Worm (Caenorhabditis elegans) whole organism, late embryonic: Measurements from ENCODE around the gene R05D8.7.
A peak's percentile ranks its signal among the peaks of the same experiment; 100 is the strongest.

ENCODE experiments used
- C08G9.2 ChIP-seq: sonication (generic microtip); optimal IDR thresholded peaks from 2 replicates; lab custom pipeline; 2016; ENCODE audit warnings: mild to moderate bottlenecking, missing genetic modification characterization, moderate library complexity, missing compliant biosample characterization
- C38D4.7 ChIP-seq: fragments of 200-800 bp; sonication (Bioruptor generic); optimal IDR thresholded peaks from 2 replicates; lab custom pipeline; 2018; ENCODE audit warnings: mild to moderate bottlenecking, missing genetic modification characterization, moderate library complexity, missing compliant biosample characterization
- F13H6.1 ChIP-seq: sonication (generic microtip); optimal IDR thresholded peaks from 2 replicates; lab custom pipeline; 2016; ENCODE audit warnings: missing genetic modification characterization, missing compliant biosample characterization
- K02D7.2 ChIP-seq: sonication (generic microtip); optimal IDR thresholded peaks from 2 replicates; lab custom pipeline; 2017; ENCODE audit warnings: mild to moderate bottlenecking, missing genetic modification characterization, missing compliant biosample characterization
- Y22D7AL.16 ChIP-seq: sonication (generic microtip); optimal IDR thresholded peaks from 2 replicates; lab custom pipeline; 2016; ENCODE audit warnings: missing genetic modification characterization, missing compliant biosample characterization
- ama-1 ChIP-seq: fragments of 150-350 bp; optimal IDR thresholded peaks from 2 replicates; lab custom pipeline; 2014
- ceh-19 ChIP-seq: fragments of 200-800 bp; sonication (Bioruptor generic); optimal IDR thresholded peaks from 2 replicates; lab custom pipeline; 2018; ENCODE audit warnings: mild to moderate bottlenecking, missing genetic modification characterization, missing compliant biosample characterization
- ceh-22 ChIP-seq: sonication (generic microtip); optimal IDR thresholded peaks from 2 replicates; lab custom pipeline; 2017; ENCODE audit warnings: missing biosample characterization, missing genetic modification characterization
- ceh-24 ChIP-seq: sonication (generic microtip); optimal IDR thresholded peaks from 2 replicates; lab custom pipeline; 2016; ENCODE audit warnings: mild to moderate bottlenecking, missing genetic modification characterization, missing compliant biosample characterization
- ceh-31 ChIP-seq: sonication (generic microtip); optimal IDR thresholded peaks from 2 replicates; lab custom pipeline; 2016; ENCODE audit warnings: missing genetic modification characterization, missing compliant biosample characterization
- ceh-48 ChIP-seq: sonication (generic microtip); optimal IDR thresholded peaks from 2 replicates; lab custom pipeline; 2016; ENCODE audit warnings: missing genetic modification characterization, inconsistent platforms, missing compliant biosample characterization
- ceh-9 ChIP-seq: sonication (generic microtip); optimal IDR thresholded peaks from 2 replicates; lab custom pipeline; 2016; ENCODE audit warnings: mild to moderate bottlenecking, missing genetic modification characterization, inconsistent platforms, missing compliant biosample characterization
- che-1 ChIP-seq: sonication (generic microtip); optimal IDR thresholded peaks from 2 replicates; lab custom pipeline; 2016; ENCODE audit warnings: mild to moderate bottlenecking, missing genetic modification characterization, missing compliant biosample characterization
- dve-1 ChIP-seq: sonication (generic microtip); optimal IDR thresholded peaks from 2 replicates; lab custom pipeline; 2017; ENCODE audit warnings: antibody characterized with exemption, mild to moderate bottlenecking, missing genetic modification characterization, missing compliant biosample characterization
- elt-2 ChIP-seq: sonication (generic microtip); optimal IDR thresholded peaks from 2 replicates; lab custom pipeline; 2016; ENCODE audit warnings: missing genetic modification reagents, missing genetic modification characterization, missing compliant biosample characterization
- elt-4 ChIP-seq: sonication (generic microtip); optimal IDR thresholded peaks from 2 replicates; lab custom pipeline; 2016; ENCODE audit warnings: missing genetic modification characterization, missing compliant biosample characterization
- fkh-10 ChIP-seq: fragments of 150-350 bp; optimal IDR thresholded peaks from 2 replicates; lab custom pipeline; 2014; ENCODE audit warnings: missing biosample characterization, missing genetic modification reagents, missing genetic modification characterization
- fkh-6 ChIP-seq: sonication (generic microtip); optimal IDR thresholded peaks from 2 replicates; lab custom pipeline; 2016; ENCODE audit warnings: missing genetic modification characterization, missing compliant biosample characterization
- gmeb-2 ChIP-seq: sonication (generic microtip); optimal IDR thresholded peaks from 2 replicates; lab custom pipeline; 2016; ENCODE audit warnings: missing genetic modification characterization, inconsistent platforms, missing compliant biosample characterization
- hlh-15 ChIP-seq: sonication (generic microtip); optimal IDR thresholded peaks from 2 replicates; lab custom pipeline; 2016; ENCODE audit warnings: missing genetic modification characterization, missing compliant biosample characterization
- hlh-6 ChIP-seq: sonication (generic microtip); optimal IDR thresholded peaks from 2 replicates; lab custom pipeline; 2016; ENCODE audit warnings: missing genotype, missing genetic modification characterization, missing compliant biosample characterization
- lim-6 ChIP-seq: sonication (generic microtip); optimal IDR thresholded peaks from 2 replicates; lab custom pipeline; 2016; ENCODE audit warnings: missing genetic modification characterization, missing compliant biosample characterization
- lin-11 ChIP-seq: fragments of 200-800 bp; sonication (Bioruptor generic); optimal IDR thresholded peaks from 2 replicates; lab custom pipeline; 2018; ENCODE audit warnings: mild to moderate bottlenecking, missing genetic modification characterization, missing compliant biosample characterization
- nhr-11 ChIP-seq: fragments of 150-350 bp; optimal IDR thresholded peaks from 2 replicates; lab custom pipeline; 2014; ENCODE audit warnings: missing biosample characterization, missing genetic modification characterization
- odd-2 ChIP-seq: sonication (generic microtip); optimal IDR thresholded peaks from 2 replicates; lab custom pipeline; 2017; ENCODE audit warnings: antibody characterized with exemption, mild to moderate bottlenecking, missing genetic modification characterization, missing compliant biosample characterization
- pag-3 ChIP-seq: sonication (generic microtip); optimal IDR thresholded peaks from 2 replicates; lab custom pipeline; 2016; ENCODE audit warnings: missing compliant biosample characterization, missing genetic modification characterization, borderline replicate concordance
- pha-2 ChIP-seq: sonication (generic microtip); optimal IDR thresholded peaks from 2 replicates; lab custom pipeline; 2017; ENCODE audit warnings: mild to moderate bottlenecking, missing genetic modification characterization, missing compliant biosample characterization
- pqm-1 ChIP-seq: sonication (generic microtip); optimal IDR thresholded peaks from 2 replicates; lab custom pipeline; 2016; ENCODE audit warnings: missing genetic modification characterization, missing compliant biosample characterization
- pros-1 ChIP-seq: fragments of 150-350 bp; optimal IDR thresholded peaks from 2 replicates; lab custom pipeline; 2014; ENCODE audit warnings: missing biosample characterization, missing genetic modification reagents, missing genetic modification characterization
- rnt-1 ChIP-seq: sonication (generic microtip); optimal IDR thresholded peaks from 2 replicates; lab custom pipeline; 2016; ENCODE audit warnings: missing genetic modification characterization, missing compliant biosample characterization
- sdc-2 ChIP-seq: sonication (generic microtip); optimal IDR thresholded peaks from 2 replicates; lab custom pipeline; 2016; ENCODE audit warnings: missing genotype, missing genetic modification characterization, missing compliant biosample characterization
- sox-4 ChIP-seq: sonication (generic microtip); optimal IDR thresholded peaks from 2 replicates; lab custom pipeline; 2017; ENCODE audit warnings: mild to moderate bottlenecking, missing genetic modification characterization, inconsistent platforms, missing compliant biosample characterization
- tbx-2 ChIP-seq: sonication (generic microtip); optimal IDR thresholded peaks from 2 replicates; lab custom pipeline; 2016; ENCODE audit warnings: missing genetic modification characterization, missing compliant biosample characterization
- tbx-7 ChIP-seq: sonication (generic microtip); optimal IDR thresholded peaks from 2 replicates; lab custom pipeline; 2016; ENCODE audit warnings: missing genotype, missing genetic modification characterization, missing compliant biosample characterization
- zip-5 ChIP-seq: sonication (generic microtip); optimal IDR thresholded peaks from 2 replicates; lab custom pipeline; 2016; ENCODE audit warnings: missing genetic modification characterization, missing compliant biosample characterization
- ztf-16 ChIP-seq: sonication (generic microtip); optimal IDR thresholded peaks from 2 replicates; lab custom pipeline; 2017; ENCODE audit warnings: missing genetic modification characterization, missing compliant biosample characterization

R05D8.7 gene

DNA sequence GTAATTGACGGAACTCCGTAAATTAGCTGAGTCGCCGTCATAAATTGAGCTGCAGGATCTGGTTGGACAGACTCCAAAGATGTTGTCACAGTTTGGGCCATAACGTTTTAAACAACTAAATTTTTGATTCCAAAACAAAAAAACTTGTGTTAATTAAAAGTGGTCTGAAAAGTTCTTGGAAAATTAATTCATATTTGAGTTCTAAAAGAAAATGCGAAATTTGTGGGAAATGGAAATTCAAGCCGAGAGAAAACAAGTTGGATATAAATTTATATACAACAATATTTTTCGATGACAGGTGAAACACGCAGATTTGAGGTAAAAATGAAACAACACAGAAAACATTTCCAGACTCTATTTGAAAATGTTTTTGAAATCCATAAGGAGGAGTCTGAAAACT is 37.8 kb downstream of the R05D8.7 start, which contains the start of gene srg-59:
srg-59 (minus strand) TSS at position 101 of the 400 bp plus-strand sequence.
- no peak for TF ChIP-seq hlh-15 (tag; lab: Kevin White, UChicago)
- TF ChIP-seq lim-6 (tag; lab: Kevin White, UChicago) = no peak
- TF ChIP-seq elt-4 = no peak
- TF ChIP-seq rnt-1 (tag; lab: Kevin White, UChicago) = no peak
- no peak for TF ChIP-seq dve-1 (tag; lab: Kevin White, UChicago)
- TF ChIP-seq fkh-10 = no peak
- TF ChIP-seq nhr-11 (tag; lab: Kevin White, UChicago) = no peak

DNA sequence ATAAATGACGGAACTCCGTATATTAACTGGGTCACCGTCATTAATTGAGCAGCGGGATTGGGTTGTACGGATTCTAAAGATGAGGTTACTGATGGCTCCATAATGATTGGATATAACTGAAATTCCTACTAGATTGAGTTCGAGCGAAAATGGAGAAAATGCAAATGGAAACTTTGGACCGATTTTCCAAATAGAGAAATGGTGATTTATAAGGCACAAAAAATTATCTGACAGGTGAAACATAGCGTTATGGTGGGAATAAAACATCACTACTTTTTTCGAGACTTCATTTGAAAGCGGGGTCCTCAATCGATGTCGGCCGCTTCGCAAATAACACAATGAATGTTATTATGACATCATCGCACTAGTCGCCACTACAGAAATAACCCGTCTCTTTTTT is 40.5 kb downstream of the R05D8.7 start, which contains the start of gene srg-60:
srg-60 (minus strand) TSS at position 101 of the 400 bp plus-strand sequence.
- TF ChIP-seq K02D7.2 (tag; lab: Kevin White, UChicago) (no peak), che-1 (no peak)

DNA sequence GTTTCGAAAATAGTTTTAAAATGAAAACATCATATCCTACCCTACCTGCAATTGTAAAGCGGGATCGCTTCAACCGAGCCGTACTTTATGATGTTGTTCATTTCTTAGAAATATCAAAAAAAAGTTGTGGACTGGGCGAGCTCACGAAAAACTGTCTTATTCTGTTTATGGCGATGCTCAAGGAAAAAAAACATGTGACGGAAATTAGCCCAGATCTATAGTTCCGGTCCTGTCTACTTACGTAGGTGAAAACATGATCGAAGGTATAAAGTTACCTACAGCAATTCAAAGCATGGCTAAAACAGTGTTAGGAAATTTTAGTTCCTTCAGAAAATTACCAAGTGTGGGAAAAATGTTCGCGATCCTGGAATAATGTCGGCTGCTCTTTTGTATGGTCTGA is 42.2 kb downstream of the R05D8.7 start, which contains the start of gene srt-27:
srt-27 (minus strand) TSS at position 101 of the 400 bp plus-strand sequence.
- TF ChIP-seq F13H6.1 (tag; lab: Kevin White, UChicago) (no peak), C38D4.7 (GFP tag; lab: Kevin White, UChicago) (no peak), hlh-15 (tag; lab: Kevin White, UChicago) (no peak), sox-4 (tag; lab: Kevin White, UChicago) (no peak), gmeb-2 (tag; lab: Kevin White, UChicago) (no peak), ceh-24 (tag; lab: Kevin White, UChicago) (no peak), ama-1 (lab: Kevin White, UChicago) (no peak), pha-2 (tag; lab: Kevin White, UChicago) (no peak), elt-2 (tag; lab: Kevin White, UChicago) (no peak), ceh-48 (tag; lab: Kevin White, UChicago) (no peak), lim-6 (tag; lab: Kevin White, UChicago) (no peak), pros-1 (tag; lab: Kevin White, UChicago) (no peak), Y22D7AL.16 (tag; lab: Kevin White, UChicago) (no peak), zip-5 (tag; lab: Kevin White, UChicago) (no peak), ceh-9 (no peak), ceh-31 (no peak), dve-1 (tag; lab: Kevin White, UChicago) (no peak)
- TF ChIP-seq, all 69 proteins: peak for 0

DNA sequence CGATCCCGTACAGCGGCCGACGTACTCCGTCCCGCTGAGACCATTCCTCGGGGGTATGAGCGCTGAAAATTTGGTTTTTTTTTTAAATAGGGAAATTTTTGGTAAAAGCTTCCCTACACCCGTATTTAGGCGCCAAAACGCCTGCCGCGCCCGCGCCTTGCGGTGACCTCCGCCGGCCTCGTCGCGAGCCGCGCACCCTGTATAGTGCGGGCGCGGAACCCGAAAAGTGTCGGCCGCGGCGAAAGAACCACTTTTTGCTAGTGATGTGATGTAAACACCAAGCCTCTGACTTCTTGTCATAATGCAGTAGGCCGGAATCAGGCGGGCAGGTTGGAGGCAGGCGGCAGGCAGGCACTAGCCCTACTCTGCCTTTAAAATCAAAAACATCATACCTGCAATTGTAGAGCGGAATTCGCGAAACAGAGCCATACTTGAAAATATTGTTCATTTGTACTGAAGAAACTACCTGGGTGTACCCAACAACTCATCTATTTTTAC is 44.3 kb downstream of the R05D8.7 start, which contains the start of gene srt-29:
srt-29 (minus strand) TSS at position 448 of the 498 bp plus-strand sequence.
- TF ChIP-seq lin-11 (tag; lab: Kevin White, UChicago) (no peak), C08G9.2 (peak; percentile 7), ceh-22 (tag; lab: Kevin White, UChicago) (no peak), hlh-6 (tag; lab: Kevin White, UChicago) (no peak), ztf-16 (tag; lab: Kevin White, UChicago) (no peak), zip-5 (tag; lab: Kevin White, UChicago) (no peak)

DNA sequence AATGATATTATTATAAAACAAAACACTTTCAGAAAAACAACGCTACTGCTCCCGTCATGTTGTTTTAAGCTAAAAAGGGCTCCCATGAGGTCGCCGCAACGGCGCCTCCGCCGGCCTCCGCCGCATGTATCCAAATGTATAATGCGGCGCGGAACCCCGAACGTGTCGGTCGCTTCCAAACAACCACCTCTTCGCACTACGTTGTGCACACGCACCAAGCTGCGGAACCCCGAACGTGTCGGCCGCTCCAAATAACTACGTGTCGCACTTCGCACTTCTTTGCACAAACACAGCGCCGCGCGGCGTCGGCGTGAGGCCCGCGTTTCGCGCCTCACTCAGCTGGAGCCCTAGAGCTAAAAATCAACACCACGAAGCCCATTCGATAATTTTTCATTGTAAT is 46.1 kb downstream of the R05D8.7 start:
- no peak for TF ChIP-seq F13H6.1 (tag; lab: Kevin White, UChicago)
- TF ChIP-seq che-1 = no peak
- TF ChIP-seq sdc-2 (tag; lab: Kevin White, UChicago) = no peak
- TF ChIP-seq odd-2 = no peak
- TF ChIP-seq ceh-19 = no peak
- TF ChIP-seq ceh-24 (tag; lab: Kevin White, UChicago) = no peak
- TF ChIP-seq ceh-22 (tag; lab: Kevin White, UChicago) = no peak
- no peak for TF ChIP-seq pros-1 (tag; lab: Kevin White, UChicago)

DNA sequence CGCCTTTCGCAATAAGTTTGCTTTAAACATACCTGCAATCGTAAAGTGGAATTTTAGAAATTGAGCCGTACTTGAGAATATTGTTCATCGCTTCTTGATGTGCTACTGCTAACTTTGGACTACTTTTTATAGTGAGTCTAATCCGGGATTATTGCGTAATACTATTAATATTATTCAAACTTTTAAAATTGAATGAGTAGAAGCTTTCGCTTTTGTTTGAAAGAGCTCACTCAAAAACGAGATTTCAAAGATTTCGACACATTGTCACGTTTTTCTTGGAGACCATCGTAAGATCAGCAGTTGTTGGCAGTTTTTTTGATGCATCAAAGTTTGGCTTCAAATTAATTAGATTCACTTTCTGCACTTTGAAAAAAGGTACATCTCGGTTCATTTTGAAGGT is 49.5 kb downstream of the R05D8.7 start, which contains the start of gene srt-28:
srt-28 (minus strand) TSS at position 101 of the 400 bp plus-strand sequence.
- TF ChIP-seq pqm-1 (no peak), tbx-2 (tag; lab: Kevin White, UChicago) (no peak), Y22D7AL.16 (tag; lab: Kevin White, UChicago) (no peak), pag-3 (tag; lab: Kevin White, UChicago) (no peak), ceh-24 (tag; lab: Kevin White, UChicago) (no peak), K02D7.2 (tag; lab: Kevin White, UChicago) (no peak), C08G9.2 (no peak), fkh-6 (tag; lab: Kevin White, UChicago) (no peak), pha-2 (tag; lab: Kevin White, UChicago) (no peak), tbx-7 (no peak)
